Worm (Caenorhabditis elegans) whole organism, early embryonic: Measurements from ENCODE around the gene W06G6.11.

Experiments
- B0310.2 ChIP-seq: sonication (generic microtip); optimal IDR thresholded peaks from 2 replicates; lab custom pipeline; 2016; ENCODE audit warnings: mild to moderate bottlenecking, missing genetic modification characterization, missing compliant biosample characterization
- F13C5.2 ChIP-seq: sonication (generic microtip); optimal IDR thresholded peaks from 2 replicates; lab custom pipeline; 2017; ENCODE audit warnings: mild to moderate bottlenecking, missing genetic modification characterization, inconsistent platforms, missing compliant biosample characterization
- aly-1 ChIP-seq: sonication (generic microtip); optimal IDR thresholded peaks from 2 replicates; lab custom pipeline; 2016; ENCODE audit warnings: missing genetic modification characterization, missing compliant biosample characterization
- ama-1 ChIP-seq: fragments of 150-350 bp; optimal IDR thresholded peaks from 2 replicates; lab custom pipeline; 2014
- ceh-13 ChIP-seq: fragments of 200-800 bp; sonication (Bioruptor generic); optimal IDR thresholded peaks from 2 replicates; lab custom pipeline; 2018; ENCODE audit warnings: mild to moderate bottlenecking, missing genetic modification characterization, missing compliant biosample characterization
- ceh-36 ChIP-seq: sonication (generic microtip); optimal IDR thresholded peaks from 2 replicates; lab custom pipeline; 2016; ENCODE audit warnings: missing genetic modification characterization, inconsistent platforms, missing compliant biosample characterization
- ets-7 ChIP-seq: sonication (generic microtip); optimal IDR thresholded peaks from 2 replicates; lab custom pipeline; 2016; ENCODE audit warnings: missing genotype, missing genetic modification characterization, missing compliant biosample characterization
- flt-1 ChIP-seq: fragments of 200-800 bp; sonication (Bioruptor generic); IDR thresholded peaks from 2 replicates; pipeline ENCODE4 v1.3.6; 2022; ENCODE audit warnings: missing genetic modification characterization, missing compliant biosample characterization
- hmbx-1 ChIP-seq: sonication (generic microtip); optimal IDR thresholded peaks from 2 replicates; lab custom pipeline; 2016; ENCODE audit warnings: mild to moderate bottlenecking, missing genetic modification characterization, missing compliant biosample characterization
- hmg-4 ChIP-seq: fragments of 200-800 bp; sonication (Bioruptor generic); optimal IDR thresholded peaks from 2 replicates; lab custom pipeline; 2018; ENCODE audit warnings: mild to moderate bottlenecking, missing genetic modification characterization, missing compliant biosample characterization
- hnd-1 ChIP-seq: sonication (generic microtip); optimal IDR thresholded peaks from 2 replicates; lab custom pipeline; 2016; ENCODE audit warnings: missing genetic modification characterization, missing compliant biosample characterization
- pes-1 ChIP-seq: fragments of 200-800 bp; sonication (Bioruptor generic); IDR thresholded peaks from 2 replicates; pipeline ENCODE4 v1.3.6; 2022; ENCODE audit warnings: missing genetic modification reagents, missing genetic modification characterization, missing compliant biosample characterization
- scrt-1 ChIP-seq: fragments of 200-800 bp; sonication (Bioruptor generic); IDR thresholded peaks from 2 replicates; pipeline ENCODE4 v1.3.6; 2022; ENCODE audit warnings: missing genetic modification characterization, missing compliant biosample characterization
- sea-1 ChIP-seq: fragments of 200-800 bp; sonication (Bioruptor generic); conservative IDR thresholded peaks from 2 replicates; pipeline ENCODE4 v1.3.6; 2022; ENCODE audit warnings: missing genetic modification characterization, missing compliant biosample characterization
- tbx-11 ChIP-seq: fragments of 200-800 bp; sonication (Bioruptor generic); IDR thresholded peaks from 2 replicates; pipeline ENCODE4 v1.3.6; 2022; ENCODE audit warnings: missing genetic modification characterization, missing compliant biosample characterization
- tbx-37 ChIP-seq: fragments of 200-800 bp; sonication (Bioruptor generic); conservative IDR thresholded peaks from 2 replicates; pipeline ENCODE4 v1.3.6; 2022; ENCODE audit warnings: missing genetic modification reagents, missing genetic modification characterization, missing compliant biosample characterization
- tra-4 ChIP-seq: sonication (generic microtip); optimal IDR thresholded peaks from 2 replicates; lab custom pipeline; 2017; ENCODE audit warnings: missing genetic modification characterization, missing compliant biosample characterization

Gene W06G6.11

ce11 chrV:16683359-16683758, 34.3 kb upstream of the W06G6.11 start:
- TF ChIP-seq tbx-37 (GFP tag; lab: Robert Waterston, UW) (no peak), hmbx-1 (tag; lab: Kevin White, UChicago) (no peak), scrt-1 (GFP tag; lab: Robert Waterston, UW) (no peak), F13C5.2 (tag; lab: Kevin White, UChicago) (no peak), aly-1 (no peak), ets-7 (tag; lab: Kevin White, UChicago) (no peak), pes-1 (no peak), ceh-13 (GFP tag; lab: Kevin White, UChicago) (no peak), B0310.2 (tag; lab: Kevin White, UChicago) (no peak), flt-1 (GFP tag; lab: Robert Waterston, UW) (no peak), tra-4 (tag; lab: Kevin White, UChicago) (no peak), ama-1 (lab: Kevin White, UChicago) (no peak), sea-1 (GFP tag; lab: Robert Waterston, UW) (no peak)

- TF ChIP-seq tra-4 (tag; lab: Kevin White, UChicago): no peak
- no peak for TF ChIP-seq hnd-1
- no peak for TF ChIP-seq scrt-1 (GFP tag; lab: Robert Waterston, UW)
- TF ChIP-seq B0310.2 (tag; lab: Kevin White, UChicago): no peak
- no peak for TF ChIP-seq ets-7 (tag; lab: Kevin White, UChicago)
- TF ChIP-seq tbx-11 (GFP tag; lab: Robert Waterston, UW): no peak
- TF ChIP-seq F13C5.2 (tag; lab: Kevin White, UChicago): no peak
- no peak for TF ChIP-seq ama-1 (lab: Kevin White, UChicago)
- TF ChIP-seq hmg-4 (GFP tag; lab: Kevin White, UChicago): no peak
- no peak for TF ChIP-seq sea-1 (GFP tag; lab: Robert Waterston, UW)
- no peak for TF ChIP-seq pes-1
- no peak for TF ChIP-seq tbx-37 (GFP tag; lab: Robert Waterston, UW)
- no peak for TF ChIP-seq hmbx-1 (tag; lab: Kevin White, UChicago)
- TF ChIP-seq flt-1 (GFP tag; lab: Robert Waterston, UW): no peak
- no peak for TF ChIP-seq ceh-13 (GFP tag; lab: Kevin White, UChicago)
- TF ChIP-seq ceh-36: no peak
- no peak for TF ChIP-seq aly-1
These were observed 33.8 kb upstream of the W06G6.11 start, which contains the start of gene srw-36 for ce11 chrV:16682886-16683285. TSS of gene srw-36 (plus strand) at chrV:16683186.

- TF ChIP-seq F13C5.2 (tag; lab: Kevin White, UChicago): no peak
- TF ChIP-seq tbx-37 (GFP tag; lab: Robert Waterston, UW): no peak
- TF ChIP-seq flt-1 (GFP tag; lab: Robert Waterston, UW): no peak
- no peak for TF ChIP-seq tra-4 (tag; lab: Kevin White, UChicago)
- no peak for TF ChIP-seq scrt-1 (GFP tag; lab: Robert Waterston, UW)
- no peak for TF ChIP-seq ceh-36
- no peak for TF ChIP-seq sea-1 (GFP tag; lab: Robert Waterston, UW)
- TF ChIP-seq ceh-13 (GFP tag; lab: Kevin White, UChicago): no peak
- no peak for TF ChIP-seq pes-1
- no peak for TF ChIP-seq hnd-1
- no peak for TF ChIP-seq hmg-4 (GFP tag; lab: Kevin White, UChicago)
These were observed 30.9 kb upstream of the W06G6.11 start, which contains the start of gene srw-44 for ce11 chrV:16679981-16680380. TSS of gene srw-44 (plus strand) at chrV:16680281.

- TF ChIP-seq tbx-11 (GFP tag; lab: Robert Waterston, UW) (no peak), ama-1 (lab: Kevin White, UChicago) (no peak), pes-1 (no peak), hmg-4 (GFP tag; lab: Kevin White, UChicago) (no peak), hmbx-1 (tag; lab: Kevin White, UChicago) (no peak), sea-1 (GFP tag; lab: Robert Waterston, UW) (no peak), F13C5.2 (tag; lab: Kevin White, UChicago) (no peak), aly-1 (no peak), tbx-37 (GFP tag; lab: Robert Waterston, UW) (no peak), flt-1 (GFP tag; lab: Robert Waterston, UW) (no peak), hnd-1 (no peak), tra-4 (tag; lab: Kevin White, UChicago) (no peak), scrt-1 (GFP tag; lab: Robert Waterston, UW) (no peak)
These were observed 30.1 kb upstream of the W06G6.11 start, which contains the start of gene srz-103 for ce11 chrV:16679237-16679636. TSS of gene srz-103 (minus strand) at chrV:16679337.

ce11 chrV:16675553-16675952, 26.5 kb upstream of the W06G6.11 start, which contains the start of gene srz-1:
TSS of gene srz-1 (plus strand) at chrV:16675853.
- TF ChIP-seq scrt-1 (GFP tag; lab: Robert Waterston, UW) (no peak), hmg-4 (GFP tag; lab: Kevin White, UChicago) (no peak), ceh-13 (GFP tag; lab: Kevin White, UChicago) (no peak), tra-4 (tag; lab: Kevin White, UChicago) (no peak)

ce11 chrV:16674399-16674798, 25.3 kb upstream of the W06G6.11 start:
- TF ChIP-seq pes-1 (no peak), ama-1 (lab: Kevin White, UChicago) (no peak), tbx-11 (GFP tag; lab: Robert Waterston, UW) (no peak), hnd-1 (no peak), B0310.2 (tag; lab: Kevin White, UChicago) (no peak), tra-4 (tag; lab: Kevin White, UChicago) (no peak), aly-1 (no peak), flt-1 (GFP tag; lab: Robert Waterston, UW) (no peak), scrt-1 (GFP tag; lab: Robert Waterston, UW) (no peak), hmg-4 (GFP tag; lab: Kevin White, UChicago) (no peak), F13C5.2 (tag; lab: Kevin White, UChicago) (no peak), hmbx-1 (tag; lab: Kevin White, UChicago) (no peak), ets-7 (tag; lab: Kevin White, UChicago) (no peak)

ce11 chrV:16672198-16672597, 23.1 kb upstream of the W06G6.11 start, which contains the start of gene F14F8.8:
TSS of gene F14F8.8 (minus strand) at chrV:16672298.
- TF ChIP-seq scrt-1 (GFP tag; lab: Robert Waterston, UW) (no peak), B0310.2 (tag; lab: Kevin White, UChicago) (no peak), ceh-13 (GFP tag; lab: Kevin White, UChicago) (no peak), tbx-11 (GFP tag; lab: Robert Waterston, UW) (no peak), flt-1 (GFP tag; lab: Robert Waterston, UW) (no peak), hnd-1 (no peak), tbx-37 (GFP tag; lab: Robert Waterston, UW) (no peak), ama-1 (lab: Kevin White, UChicago) (no peak), hmbx-1 (tag; lab: Kevin White, UChicago) (no peak), hmg-4 (GFP tag; lab: Kevin White, UChicago) (no peak), tra-4 (tag; lab: Kevin White, UChicago) (no peak), sea-1 (GFP tag; lab: Robert Waterston, UW) (no peak), pes-1 (no peak), aly-1 (no peak), ets-7 (tag; lab: Kevin White, UChicago) (no peak)
